Worm (Caenorhabditis elegans) whole organism, mixed stage, embryonic: ENCODE measurements around the gene F44E2.8.

Experiments used
- M03D4.4 ChIP-seq: sonication (generic microtip); optimal IDR thresholded peaks from 2 replicates; lab custom pipeline; 2017; ENCODE audit warnings: mild to moderate bottlenecking, missing genetic modification characterization, missing compliant biosample characterization
- bed-3 ChIP-seq: fragments of 200-800 bp; sonication (Bioruptor generic); optimal IDR thresholded peaks from 3 replicates; lab custom pipeline; 2018; ENCODE audit warnings: mild to moderate bottlenecking, missing genetic modification characterization, moderate library complexity, missing compliant biosample characterization
- blmp-1 ChIP-seq: fragments of 150-350 bp; optimal IDR thresholded peaks from 2 replicates; lab custom pipeline; 2014; ENCODE audit warnings: missing biosample characterization, missing genetic modification characterization
- ceh-39 ChIP-seq: fragments of 150-350 bp; optimal IDR thresholded peaks from 2 replicates; lab custom pipeline; 2014; ENCODE audit warnings: missing biosample characterization, missing genetic modification characterization
- ceh-43 ChIP-seq: fragments of 200-800 bp; sonication (Bioruptor generic); optimal IDR thresholded peaks from 2 replicates; lab custom pipeline; 2018; ENCODE audit warnings: mild to moderate bottlenecking, missing genetic modification characterization, moderate library complexity, missing compliant biosample characterization
- ceh-83 ChIP-seq: fragments of 200-800 bp; sonication (Bioruptor generic); optimal IDR thresholded peaks from 2 replicates; lab custom pipeline; 2018; ENCODE audit warnings: mild to moderate bottlenecking, missing genetic modification characterization, missing compliant biosample characterization
- ces-1 ChIP-seq: fragments of 150-350 bp; optimal IDR thresholded peaks from 2 replicates; lab custom pipeline; 2014; ENCODE audit warnings: missing biosample characterization, missing genetic modification reagents, missing genetic modification characterization
- cnd-1 ChIP-seq: fragments of 200-800 bp; sonication (Bioruptor generic); optimal IDR thresholded peaks from 2 replicates; lab custom pipeline; 2018; ENCODE audit warnings: mild to moderate bottlenecking, missing genetic modification characterization, missing compliant biosample characterization
- drap-1 ChIP-seq: fragments of 200-800 bp; sonication (Bioruptor generic); optimal IDR thresholded peaks from 3 replicates; lab custom pipeline; 2018; ENCODE audit warnings: mild to moderate bottlenecking, missing genetic modification characterization, missing compliant biosample characterization
- ham-2 ChIP-seq: fragments of 200-800 bp; sonication (Bioruptor generic); optimal IDR thresholded peaks from 2 replicates; lab custom pipeline; 2018; ENCODE audit warnings: mild to moderate bottlenecking, missing genetic modification characterization, missing compliant biosample characterization
- lin-13 ChIP-seq: fragments of 150-350 bp; optimal IDR thresholded peaks from 2 replicates; lab custom pipeline; 2014; ENCODE audit warnings: missing biosample characterization, missing genetic modification characterization
- lin-32 ChIP-seq: fragments of 200-800 bp; sonication (Bioruptor generic); optimal IDR thresholded peaks from 2 replicates; lab custom pipeline; 2018; ENCODE audit warnings: mild to moderate bottlenecking, missing genetic modification characterization, missing compliant biosample characterization
- lsy-2 ChIP-seq: fragments of 150-350 bp; optimal IDR thresholded peaks from 2 replicates; lab custom pipeline; 2014; ENCODE audit warnings: missing biosample characterization, missing genetic modification characterization
- mab-5 ChIP-seq: fragments of 150-350 bp; optimal IDR thresholded peaks from 2 replicates; lab custom pipeline; 2014; ENCODE audit warnings: missing biosample characterization, missing genetic modification characterization
- mep-1 ChIP-seq: fragments of 150-350 bp; optimal IDR thresholded peaks from 2 replicates; lab custom pipeline; 2017; ENCODE audit warnings: missing biosample characterization, missing genetic modification reagents, missing genetic modification characterization, inconsistent platforms
- mls-2 ChIP-seq: sonication (generic microtip); optimal IDR thresholded peaks from 2 replicates; lab custom pipeline; 2016; ENCODE audit warnings: mild to moderate bottlenecking, missing genetic modification characterization, moderate library complexity, missing compliant biosample characterization
- nhr-12 ChIP-seq: fragments of 150-350 bp; optimal IDR thresholded peaks from 2 replicates; lab custom pipeline; 2014; ENCODE audit warnings: missing biosample characterization, missing genetic modification characterization
- nhr-2 ChIP-seq: fragments of 150-350 bp; optimal IDR thresholded peaks from 2 replicates; lab custom pipeline; 2014; ENCODE audit warnings: missing biosample characterization, missing genetic modification characterization
- nhr-237 ChIP-seq: fragments of 150-350 bp; optimal IDR thresholded peaks from 2 replicates; lab custom pipeline; 2014; ENCODE audit warnings: missing biosample characterization, missing genetic modification characterization
- nhr-76 ChIP-seq: sonication (generic microtip); optimal IDR thresholded peaks from 2 replicates; lab custom pipeline; 2017; ENCODE audit warnings: missing biosample characterization, missing genetic modification characterization
- sem-2 ChIP-seq: fragments of 200-800 bp; sonication (Bioruptor generic); optimal IDR thresholded peaks from 2 replicates; lab custom pipeline; 2018; ENCODE audit warnings: mild to moderate bottlenecking, missing genetic modification characterization, missing compliant biosample characterization
- snpc-4 ChIP-seq: fragments of 150-350 bp; optimal IDR thresholded peaks from 2 replicates; lab custom pipeline; 2014; ENCODE audit warnings: missing biosample characterization, missing genetic modification characterization
- sptf-1 ChIP-seq: sonication (generic microtip); optimal IDR thresholded peaks from 2 replicates; lab custom pipeline; 2017; ENCODE audit warnings: mild to moderate bottlenecking, missing genetic modification characterization, moderate library complexity, missing compliant biosample characterization
- unc-120 ChIP-seq: sonication (generic microtip); optimal IDR thresholded peaks from 2 replicates; lab custom pipeline; 2017; ENCODE audit warnings: missing genetic modification characterization, missing compliant biosample characterization; ENCODE audit not compliant: poor library complexity, severe bottlenecking
- unc-39 ChIP-seq: fragments of 150-350 bp; optimal IDR thresholded peaks from 2 replicates; lab custom pipeline; 2014; ENCODE audit warnings: missing biosample characterization, missing genetic modification characterization
- unc-62 ChIP-seq: fragments of 150-350 bp; optimal IDR thresholded peaks from 2 replicates; lab custom pipeline; 2014; ENCODE audit warnings: missing biosample characterization, missing genetic modification reagents, missing genetic modification characterization
- ztf-11 ChIP-seq: fragments of 150-350 bp; optimal IDR thresholded peaks from 2 replicates; lab custom pipeline; 2014; ENCODE audit warnings: missing biosample characterization, missing genetic modification characterization

F44E2.8 gene

DNA sequence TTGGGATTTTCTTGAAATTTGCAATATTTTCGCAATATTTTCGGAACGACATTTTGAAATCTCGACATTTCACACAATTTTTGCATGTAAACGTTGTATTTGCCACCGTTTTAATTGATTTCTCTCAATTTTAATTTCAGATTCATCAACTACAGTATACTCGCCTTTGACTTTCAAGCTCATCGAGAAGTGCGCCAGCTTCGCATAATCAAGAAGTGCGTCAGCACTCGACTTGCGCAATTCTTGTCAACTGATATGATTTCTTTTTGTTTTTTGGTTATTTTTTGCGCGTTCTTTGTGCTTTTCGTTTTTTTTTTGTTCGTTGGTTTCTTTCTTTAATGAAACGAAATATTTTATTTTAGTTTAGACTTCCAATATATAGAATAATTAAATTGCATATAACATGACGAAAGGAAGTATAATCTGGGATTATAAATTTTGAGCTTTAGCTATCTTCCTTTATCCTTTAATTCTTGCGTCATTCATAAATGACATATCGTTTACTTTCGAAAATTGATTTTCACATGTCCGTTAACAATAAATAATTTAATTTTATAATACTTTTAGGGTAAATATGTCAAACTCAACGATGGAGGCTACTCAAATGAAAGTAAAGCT lies 37.6 kb upstream of the F44E2.8 start, which contains the start of gene famh-136:
Gene famh-136, plus strand, starts transcription at position 568 of the 618 bp plus-strand sequence.
- TF ChIP-seq mab-5 (tag; lab: Kevin White, UChicago): no peak
- peak; percentile 44 for TF ChIP-seq nhr-237 (tag; lab: Kevin White, UChicago)
- peak; percentile 80 for TF ChIP-seq lsy-2
- peak; percentile 58 for TF ChIP-seq ces-1 (GFP tag; lab: Kevin White, UChicago)
- TF ChIP-seq ceh-43 (GFP tag; lab: Kevin White, UChicago): peak; percentile 33
- peak; percentile 89 for TF ChIP-seq mep-1 (tag; lab: Kevin White, UChicago)
- TF ChIP-seq cnd-1 (tag; lab: Kevin White, UChicago): peak; percentile 11
- TF ChIP-seq blmp-1 (tag; lab: Kevin White, UChicago): no peak
- TF ChIP-seq sptf-1: peak; percentile 78
- TF ChIP-seq mls-2 (tag; lab: Kevin White, UChicago): peak; percentile 30
- TF ChIP-seq lin-32 (GFP tag; lab: Kevin White, UChicago): no peak
- peak; percentile 81 for TF ChIP-seq lin-13 (tag; lab: Kevin White, UChicago)
- TF ChIP-seq M03D4.4 (tag; lab: Kevin White, UChicago): peak; percentile 61

DNA sequence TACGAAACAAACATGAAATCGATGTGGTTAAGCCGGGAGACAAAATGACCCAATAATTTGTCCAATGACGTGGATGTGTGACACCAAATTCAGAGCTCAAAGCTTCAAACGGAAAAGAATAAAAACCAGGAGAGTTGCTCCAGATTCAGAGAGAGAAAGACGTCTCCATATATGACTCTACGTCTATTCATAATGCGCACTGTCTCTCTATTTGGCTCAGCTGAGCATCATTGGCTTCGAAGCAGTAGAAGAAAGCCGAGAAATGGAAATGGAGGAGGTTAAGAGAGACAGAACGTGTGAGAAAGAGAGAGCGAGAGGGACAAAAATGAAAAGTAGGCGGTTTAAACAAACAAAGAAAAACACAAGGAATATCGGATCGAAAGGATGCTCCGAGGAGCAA lies 36.6 kb upstream of the F44E2.8 start:
- TF ChIP-seq ces-1 (GFP tag; lab: Kevin White, UChicago) (peak; percentile 45), nhr-237 (tag; lab: Kevin White, UChicago) (no peak), nhr-76 (tag; lab: Kevin White, UChicago) (no peak), sptf-1 (peak; percentile 10)
- TF ChIP-seq, all 35 proteins: peak for 2

ce11 chrIII:8885150-8885549 lies 35.5 kb upstream of the F44E2.8 start, which contains the start of gene svop-1:
svop-1 (minus strand) TSS chrIII:8885488.
- no peak for TF ChIP-seq ceh-39 (tag; lab: Kevin White, UChicago)
- no peak for TF ChIP-seq ztf-11 (tag; lab: Kevin White, UChicago)
- no peak for TF ChIP-seq ces-1 (GFP tag; lab: Kevin White, UChicago)
- TF ChIP-seq lin-13 (tag; lab: Kevin White, UChicago): no peak
- no peak for TF ChIP-seq mls-2 (tag; lab: Kevin White, UChicago)
- no peak for TF ChIP-seq unc-120 (tag; lab: Kevin White, UChicago)
- no peak for TF ChIP-seq ham-2 (GFP tag; lab: Kevin White, UChicago)
- no peak for TF ChIP-seq nhr-2 (tag; lab: Kevin White, UChicago)
- no peak for TF ChIP-seq nhr-12 (tag; lab: Kevin White, UChicago)
- TF ChIP-seq lin-32 (GFP tag; lab: Kevin White, UChicago): no peak
- no peak for TF ChIP-seq nhr-237 (tag; lab: Kevin White, UChicago)
- no peak for TF ChIP-seq drap-1 (GFP tag; lab: Kevin White, UChicago)
- TF ChIP-seq M03D4.4 (tag; lab: Kevin White, UChicago): no peak
- TF ChIP-seq, all 35 proteins: peak for 0

DNA sequence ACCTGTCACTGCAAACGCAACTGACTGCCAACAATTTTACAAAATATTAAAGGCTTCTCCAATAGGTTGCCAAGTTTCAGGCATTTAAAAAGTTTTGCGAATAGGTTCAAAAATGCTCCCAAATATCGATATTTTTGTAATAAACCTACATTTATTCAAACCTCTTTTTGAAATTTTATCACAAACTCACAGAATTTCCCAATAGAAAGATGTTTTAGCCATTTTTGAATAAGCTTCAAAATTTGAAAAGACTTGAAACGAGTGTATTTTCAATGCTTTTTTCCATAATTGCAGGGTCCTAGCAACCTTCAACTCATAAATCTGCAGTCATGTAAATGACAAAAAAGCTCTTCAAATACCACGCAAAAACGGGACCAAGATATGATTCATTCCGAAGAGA lies 32.7 kb upstream of the F44E2.8 start:
- TF ChIP-seq unc-39 (tag; lab: Kevin White, UChicago): no peak
- no peak for TF ChIP-seq sem-2
- no peak for TF ChIP-seq drap-1 (GFP tag; lab: Kevin White, UChicago)
- no peak for TF ChIP-seq unc-62 (GFP tag; lab: Kevin White, UChicago)
- TF ChIP-seq lin-13 (tag; lab: Kevin White, UChicago): no peak
- no peak for TF ChIP-seq ces-1 (GFP tag; lab: Kevin White, UChicago)
- no peak for TF ChIP-seq blmp-1 (tag; lab: Kevin White, UChicago)
- no peak for TF ChIP-seq snpc-4
- no peak for TF ChIP-seq bed-3 (GFP tag; lab: Kevin White, UChicago)
- no peak for TF ChIP-seq ceh-83 (GFP tag; lab: Kevin White, UChicago)
- no peak for TF ChIP-seq nhr-12 (tag; lab: Kevin White, UChicago)
- TF ChIP-seq, all 35 proteins: peak for 0

DNA sequence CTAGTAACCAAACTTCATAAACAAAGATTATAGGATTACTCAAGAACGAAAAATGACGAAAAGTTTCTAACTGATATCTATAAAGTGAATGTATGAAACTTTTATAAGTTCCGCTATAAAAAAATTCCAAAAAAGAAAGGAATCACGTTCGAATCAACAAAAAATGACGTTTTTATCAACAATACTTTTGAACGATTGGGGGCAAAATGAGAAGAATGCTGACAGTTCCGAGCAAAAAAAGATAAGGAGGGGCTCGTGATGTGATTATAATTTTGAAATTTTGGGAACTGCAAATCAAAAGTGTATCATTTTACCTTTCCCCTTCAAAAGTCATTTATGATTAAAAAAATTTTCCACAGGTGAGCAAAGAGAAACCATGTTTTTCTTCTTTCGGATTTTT lies 29.3 kb upstream of the F44E2.8 start:
- no peak for TF ChIP-seq nhr-12 (tag; lab: Kevin White, UChicago)

- TF ChIP-seq ces-1 (GFP tag; lab: Kevin White, UChicago) (peak; percentile 91), unc-120 (tag; lab: Kevin White, UChicago) (no peak)
These were observed 27.3 kb upstream of the F44E2.8 start, which contains the start of gene K01F9.2 for ce11 chrIII:8877002-8877401. K01F9.2 (minus strand) TSS chrIII:8877128.
